Worm (Caenorhabditis elegans): ENCODE results near the gene ins-7.

DNA sequence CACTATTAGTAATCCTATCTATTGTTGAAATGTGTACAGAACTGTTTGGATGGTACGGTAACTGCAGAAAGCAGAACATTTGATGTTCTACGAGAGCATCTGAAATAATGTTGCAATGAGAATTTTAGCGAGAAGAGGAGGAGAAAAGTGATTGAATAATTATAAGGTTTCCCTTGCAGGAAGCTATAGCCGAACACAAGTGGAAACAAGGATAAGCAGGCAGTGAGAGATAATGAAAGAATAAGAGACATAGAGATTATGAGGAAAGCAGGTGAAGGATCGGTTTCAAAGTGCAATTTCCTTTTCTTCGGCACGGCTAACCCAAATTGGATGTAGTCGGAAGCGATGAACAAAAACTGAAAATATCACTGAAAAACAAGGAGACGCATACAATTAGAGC lies 40.7 kb downstream of the ins-7 start, which contains the start of gene del-2:
- no peak for TF ChIP-seq klf-2 (GFP tag; conservative IDR thresholded peaks at IDR 0.05)
- TF ChIP-seq tab-1 (GFP tag; IDR thresholded peaks at IDR 0.05), result no peak
- no peak for TF ChIP-seq ztf-29 (GFP tag; IDR thresholded peaks at IDR 0.05)
- TF ChIP-seq cog-1 (tag; optimal IDR thresholded peaks at IDR 0.05), result no peak
- TF ChIP-seq ztf-23 (GFP tag; IDR thresholded peaks at IDR 0.05), result no peak
- TF ChIP-seq flt-1 (GFP tag; IDR thresholded peaks at IDR 0.05), result no peak
- TF ChIP-seq med-1 (GFP tag; optimal IDR thresholded peaks at IDR 0.05; ENCODE audit: insufficient read depth), result no peak
- no peak for TF ChIP-seq T22C8.4 (GFP tag; IDR thresholded peaks at IDR 0.05)
- no peak for TF ChIP-seq ref-1 (GFP tag; conservative IDR thresholded peaks at IDR 0.05)
